Worm (Caenorhabditis elegans) whole organism, L1 larva: ENCODE results near the gene klp-7.

ENCODE experiments used
- C16A3.4 ChIP-seq: fragments of 150-350 bp; optimal IDR thresholded peaks from 2 replicates; lab custom pipeline; 2014; ENCODE audit warnings: missing biosample characterization, missing genetic modification characterization
- Y116A8C.19 ChIP-seq: sonication (generic microtip); optimal IDR thresholded peaks from 2 replicates; lab custom pipeline; 2016; ENCODE audit warnings: missing compliant biosample characterization, missing genetic modification characterization, borderline replicate concordance
- aha-1 ChIP-seq: fragments of 150-350 bp; optimal IDR thresholded peaks from 2 replicates; lab custom pipeline; 2014; ENCODE audit warnings: missing biosample characterization, missing genetic modification characterization
- alr-1 ChIP-seq: fragments of 200-800 bp; sonication (Bioruptor generic); optimal IDR thresholded peaks from 2 replicates; lab custom pipeline; 2018; ENCODE audit warnings: borderline replicate concordance, mild to moderate bottlenecking, missing genetic modification characterization, missing compliant biosample characterization
- aly-2 ChIP-seq: fragments of 150-350 bp; optimal IDR thresholded peaks from 2 replicates; lab custom pipeline; 2014; ENCODE audit warnings: missing biosample characterization, missing genetic modification characterization
- ama-1 ChIP-seq: fragments of 150-350 bp; optimal IDR thresholded peaks from 2 replicates; lab custom pipeline; 2014
- blmp-1 ChIP-seq: fragments of 150-350 bp; optimal IDR thresholded peaks from 2 replicates; lab custom pipeline; 2014; ENCODE audit warnings: missing biosample characterization, missing genetic modification characterization
- ceh-88 ChIP-seq: fragments of 200-800 bp; sonication (Bioruptor generic); IDR thresholded peaks from 2 replicates; pipeline ENCODE4 v1.3.6; 2022; ENCODE audit warnings: missing genetic modification characterization, missing compliant biosample characterization
- ceh-90 ChIP-seq: sonication (generic microtip); optimal IDR thresholded peaks from 2 replicates; lab custom pipeline; 2016; ENCODE audit warnings: missing genetic modification characterization, missing compliant biosample characterization
- dpl-1 ChIP-seq, 3 experiments: fragments of 150-350 bp in 2 of 3; sonication (generic microtip) in 1 of 3; optimal IDR thresholded peaks; 2 replicates each; lab custom pipeline; 2014 to 2017; ENCODE audit warnings: missing biosample characterization in 3 of 3, missing genetic modification characterization in 3 of 3, missing genetic modification reagents in 3 of 3
- dsc-1 ChIP-seq: sonication (generic microtip); optimal IDR thresholded peaks from 2 replicates; lab custom pipeline; 2016; ENCODE audit warnings: mild to moderate bottlenecking, missing genetic modification characterization, missing compliant biosample characterization
- efl-1 ChIP-seq, 4 experiments: fragments of 150-350 bp; optimal IDR thresholded peaks in 3 of 4; peaks in 1 of 4; 1 replicate in 1 of 4; 2 replicates in 3 of 4; lab custom pipeline; 2014; ENCODE audit warnings: missing biosample characterization in 2 of 4, missing genetic modification characterization in 2 of 4, missing genetic modification reagents in 2 of 4
- efl-3 ChIP-seq: fragments of 200-800 bp; sonication (Bioruptor generic); optimal IDR thresholded peaks from 2 replicates; lab custom pipeline; 2018; ENCODE audit warnings: mild to moderate bottlenecking, missing genetic modification characterization, missing compliant biosample characterization
- egl-13 ChIP-seq: sonication (generic microtip); optimal IDR thresholded peaks from 2 replicates; lab custom pipeline; 2016; ENCODE audit warnings: missing genotype, missing genetic modification reagents, missing genetic modification characterization, missing compliant biosample characterization
- egl-27 ChIP-seq, 2 experiments: fragments of 150-350 bp in 1 of 2; sonication (generic microtip); optimal IDR thresholded peaks; 3 replicates each; lab custom pipeline; 2017 to 2018; ENCODE audit warnings: missing biosample characterization in 2 of 2, missing genetic modification characterization in 2 of 2, missing genetic modification reagents in 2 of 2
- elt-2 ChIP-seq: sonication (generic microtip); optimal IDR thresholded peaks from 2 replicates; lab custom pipeline; 2016; ENCODE audit warnings: missing genetic modification characterization, mild to moderate bottlenecking, inconsistent platforms, missing compliant biosample characterization, missing genetic modification reagents
- fkh-10 ChIP-seq: sonication (generic microtip); optimal IDR thresholded peaks from 2 replicates; lab custom pipeline; 2017; ENCODE audit warnings: missing biosample characterization, missing genetic modification reagents, missing genetic modification characterization
- fkh-4 ChIP-seq: sonication (generic microtip); optimal IDR thresholded peaks from 2 replicates; lab custom pipeline; 2016; ENCODE audit warnings: missing compliant biosample characterization, missing genetic modification characterization, borderline replicate concordance
- hlh-4 ChIP-seq: sonication (generic microtip); optimal IDR thresholded peaks from 2 replicates; lab custom pipeline; 2016; ENCODE audit warnings: mild to moderate bottlenecking, missing genetic modification characterization, missing compliant biosample characterization
- irx-1 ChIP-seq: sonication (generic microtip); optimal IDR thresholded peaks from 2 replicates; lab custom pipeline; 2016; ENCODE audit warnings: missing genetic modification characterization, missing compliant biosample characterization
- isw-1 ChIP-seq: fragments of 200-800 bp; sonication (Bioruptor generic); IDR thresholded peaks from 2 replicates; pipeline ENCODE4 v1.3.6; 2022; ENCODE audit warnings: missing genetic modification characterization, missing compliant biosample characterization
- jun-1 ChIP-seq: fragments of 150-350 bp; optimal IDR thresholded peaks from 2 replicates; lab custom pipeline; 2014; ENCODE audit warnings: missing biosample characterization, missing genetic modification reagents, missing genetic modification characterization
- lin-15B ChIP-seq: fragments of 150-350 bp; sonication (generic microtip); optimal IDR thresholded peaks from 3 replicates; lab custom pipeline; 2014; ENCODE audit warnings: missing biosample characterization, missing genetic modification characterization
- lin-35 ChIP-seq, 2 experiments: fragments of 150-350 bp; optimal IDR thresholded peaks; 2 replicates each; lab custom pipeline; 2014; ENCODE audit warnings: missing biosample characterization in 2 of 2, missing genetic modification characterization in 2 of 2, missing genetic modification reagents in 2 of 2
- lin-39 ChIP-seq: fragments of 150-350 bp; optimal IDR thresholded peaks from 2 replicates; lab custom pipeline; 2014; ENCODE audit warnings: missing biosample characterization, missing genetic modification reagents, missing genetic modification characterization
- lsy-2 ChIP-seq, 2 experiments: fragments of 150-350 bp; optimal IDR thresholded peaks; 2 replicates each; lab custom pipeline; 2014; ENCODE audit warnings: missing biosample characterization in 2 of 2, missing genetic modification characterization in 2 of 2
- mdl-1 ChIP-seq, 2 experiments: fragments of 150-350 bp; optimal IDR thresholded peaks; 2 replicates each; lab custom pipeline; 2014 to 2017; ENCODE audit warnings: missing biosample characterization in 2 of 2, missing genetic modification characterization in 2 of 2, inconsistent platforms in 1 of 2
- nhr-19 ChIP-seq: fragments of 200-800 bp; sonication (Bioruptor generic); conservative IDR thresholded peaks from 2 replicates; pipeline ENCODE4 v1.3.6; 2022; ENCODE audit warnings: missing genetic modification characterization, missing compliant biosample characterization
- nhr-20 ChIP-seq: sonication (generic microtip); optimal IDR thresholded peaks from 2 replicates; lab custom pipeline; 2016; ENCODE audit warnings: mild to moderate bottlenecking, missing genetic modification characterization, missing compliant biosample characterization
- nhr-28 ChIP-seq: fragments of 150-350 bp; optimal IDR thresholded peaks from 2 replicates; lab custom pipeline; 2014; ENCODE audit warnings: missing biosample characterization, missing genetic modification characterization
- nhr-47 ChIP-seq: sonication (generic microtip); optimal IDR thresholded peaks from 2 replicates; lab custom pipeline; 2016; ENCODE audit warnings: mild to moderate bottlenecking, missing genetic modification characterization, moderate library complexity, missing compliant biosample characterization
- nhr-76 ChIP-seq: sonication (generic microtip); optimal IDR thresholded peaks from 2 replicates; lab custom pipeline; 2017; ENCODE audit warnings: missing biosample characterization, missing genetic modification characterization
- nhr-85 ChIP-seq: sonication (generic microtip); peaks from one replicate; lab custom pipeline; 2016; ENCODE audit warnings: missing genetic modification characterization, inconsistent platforms, missing compliant biosample characterization
- nhr-90 ChIP-seq: sonication (generic microtip); optimal IDR thresholded peaks from 2 replicates; lab custom pipeline; 2016; ENCODE audit warnings: mild to moderate bottlenecking, missing genetic modification characterization, missing compliant biosample characterization; ENCODE audit not compliant: poor library complexity
- pag-3 ChIP-seq: sonication (generic microtip); optimal IDR thresholded peaks from 2 replicates; lab custom pipeline; 2017; ENCODE audit warnings: missing genetic modification characterization, mild to moderate bottlenecking, missing compliant biosample characterization, antibody characterized with exemption, borderline replicate concordance; ENCODE audit not compliant: insufficient read depth
- rnt-1 ChIP-seq: sonication (generic microtip); optimal IDR thresholded peaks from 2 replicates; lab custom pipeline; 2016; ENCODE audit warnings: mild to moderate bottlenecking, missing genetic modification characterization, moderate library complexity, missing compliant biosample characterization
- skn-1 ChIP-seq: fragments of 150-350 bp; optimal IDR thresholded peaks from 2 replicates; lab custom pipeline; 2014; ENCODE audit warnings: missing biosample characterization, missing genetic modification characterization
- sptf-1 ChIP-seq: fragments of 150-350 bp; optimal IDR thresholded peaks from 2 replicates; lab custom pipeline; 2014; ENCODE audit warnings: missing biosample characterization, missing genetic modification characterization
- sup-37 ChIP-seq: fragments of 200-800 bp; sonication (Bioruptor generic); optimal IDR thresholded peaks from 2 replicates; lab custom pipeline; 2018; ENCODE audit warnings: mild to moderate bottlenecking, missing genetic modification characterization, missing compliant biosample characterization
- swsn-7 ChIP-seq: sonication (generic microtip); optimal IDR thresholded peaks from 2 replicates; lab custom pipeline; 2016; ENCODE audit warnings: missing genetic modification characterization, missing compliant biosample characterization
- tbx-2 ChIP-seq: sonication (generic microtip); optimal IDR thresholded peaks from 2 replicates; lab custom pipeline; 2016; ENCODE audit warnings: missing genetic modification characterization, missing compliant biosample characterization
- tlp-1 ChIP-seq: fragments of 150-350 bp; optimal IDR thresholded peaks from 2 replicates; lab custom pipeline; 2014; ENCODE audit warnings: missing biosample characterization, missing genetic modification characterization
- unc-130 ChIP-seq: fragments of 150-350 bp; optimal IDR thresholded peaks from 2 replicates; lab custom pipeline; 2017; ENCODE audit warnings: missing biosample characterization, missing genetic modification characterization, inconsistent platforms
- unc-98 ChIP-seq: fragments of 200-800 bp; sonication (Bioruptor generic); IDR thresholded peaks from 2 replicates; pipeline ENCODE4 v1.3.6; 2022; ENCODE audit warnings: missing genetic modification characterization, missing compliant biosample characterization
- vab-15 ChIP-seq: sonication (generic microtip); optimal IDR thresholded peaks from 2 replicates; lab custom pipeline; 2017; ENCODE audit warnings: missing genotype, mild to moderate bottlenecking, missing genetic modification characterization, missing compliant biosample characterization
- xbp-1 ChIP-seq: sonication (generic microtip); optimal IDR thresholded peaks from 2 replicates; lab custom pipeline; 2016; ENCODE audit warnings: missing genetic modification characterization, missing compliant biosample characterization
- zag-1 ChIP-seq: fragments of 150-350 bp; optimal IDR thresholded peaks from 2 replicates; lab custom pipeline; 2014; ENCODE audit warnings: missing biosample characterization, missing genetic modification characterization
- ztf-11 ChIP-seq, 2 experiments: sonication (generic microtip); optimal IDR thresholded peaks; 2 replicates each; lab custom pipeline; 2016 to 2017; ENCODE audit warnings: missing genetic modification characterization in 2 of 2, missing biosample characterization in 1 of 2, missing compliant biosample characterization in 1 of 2
- ztf-4 ChIP-seq: fragments of 150-350 bp; optimal IDR thresholded peaks from 2 replicates; lab custom pipeline; 2014; ENCODE audit warnings: missing biosample characterization, missing genetic modification characterization

Gene klp-7

ce11 chrIII:10816045-10816444 is 10.3 kb downstream of the klp-7 start (continued):
- TF ChIP-seq pag-3 (tag; lab: Kevin White, UChicago) (peak; percentile 90), dpl-1 (GFP tag; optimal IDR thresholded peaks at IDR 0.05; lab: Kevin White, UChicago) (peak in 1 of 3 experiments; percentile 8)
- TF ChIP-seq, all 84 proteins: peak for 22

- TF ChIP-seq vab-15: no peak
- TF ChIP-seq sup-37 (GFP tag; lab: Kevin White, UChicago): no peak
- TF ChIP-seq alr-1 (tag; lab: Kevin White, UChicago): no peak
- peak; percentile 21 for TF ChIP-seq swsn-7 (tag; lab: Kevin White, UChicago)
- peak; percentile 52 for TF ChIP-seq nhr-20 (tag; lab: Kevin White, UChicago)
- peak; percentile 17 for TF ChIP-seq tbx-2 (tag; lab: Kevin White, UChicago)
- TF ChIP-seq ama-1: no peak
- no peak for TF ChIP-seq C16A3.4 (tag; lab: Kevin White, UChicago)
- peak; percentile 63 for TF ChIP-seq rnt-1
- TF ChIP-seq mdl-1 (tag; optimal IDR thresholded peaks at IDR 0.05; lab: Kevin White, UChicago): peak in 1 of 2 experiments; percentile 21
- TF ChIP-seq tlp-1 (tag; lab: Kevin White, UChicago): no peak
- no peak for TF ChIP-seq isw-1 (GFP tag; lab: Robert Waterston, UW)
- no peak for TF ChIP-seq ceh-90 (tag; lab: Kevin White, UChicago)
- peak; percentile 23 for TF ChIP-seq nhr-47 (tag; lab: Kevin White, UChicago)
- TF ChIP-seq lsy-2 (tag; optimal IDR thresholded peaks at IDR 0.05; lab: Kevin White, UChicago): peak; percentile 17 to 42
- TF ChIP-seq irx-1 (tag; lab: Kevin White, UChicago): no peak
- no peak for TF ChIP-seq sptf-1
- no peak for TF ChIP-seq zag-1 (tag; lab: Kevin White, UChicago)
- peak; percentile 86 for TF ChIP-seq pag-3 (tag; lab: Kevin White, UChicago)
- no peak for TF ChIP-seq efl-3 (GFP tag; lab: Kevin White, UChicago)
- TF ChIP-seq aha-1 (tag; lab: Kevin White, UChicago): no peak
- TF ChIP-seq fkh-4 (tag; lab: Kevin White, UChicago): peak; percentile 21
- TF ChIP-seq lin-35 (GFP tag; optimal IDR thresholded peaks at IDR 0.05; lab: Kevin White, UChicago): peak in 1 of 2 experiments; percentile 7
- TF ChIP-seq xbp-1 (tag; lab: Kevin White, UChicago): no peak
- TF ChIP-seq unc-130 (tag; lab: Kevin White, UChicago): no peak
- no peak for TF ChIP-seq Y116A8C.19 (tag; lab: Kevin White, UChicago)
- TF ChIP-seq lin-15B (tag; lab: Kevin White, UChicago): no peak
- TF ChIP-seq skn-1 (tag; lab: Kevin White, UChicago): no peak
- no peak for TF ChIP-seq jun-1 (tag; lab: Kevin White, UChicago)
- TF ChIP-seq fkh-10 (GFP tag; lab: Kevin White, UChicago): no peak
- peak; percentile 44 for TF ChIP-seq nhr-19 (GFP tag; lab: Robert Waterston, UW)
- no peak for TF ChIP-seq nhr-90 (tag; lab: Kevin White, UChicago)
- TF ChIP-seq aly-2 (tag; lab: Kevin White, UChicago): no peak
- TF ChIP-seq ztf-11 (tag; optimal IDR thresholded peaks at IDR 0.05; lab: Kevin White, UChicago): peak in 1 of 2 experiments; percentile 3
- peak; percentile 70 for TF ChIP-seq dsc-1
- TF ChIP-seq egl-27 (tag; optimal IDR thresholded peaks at IDR 0.05; lab: Kevin White, UChicago): no peak
- TF ChIP-seq unc-98 (GFP tag; lab: Robert Waterston, UW): 0 out of 2 replicates have a peak, but pooled peaks have one; percentile 37
- peak; percentile 53 for TF ChIP-seq ztf-4 (tag; lab: Kevin White, UChicago)
- TF ChIP-seq lin-39 (tag; lab: Kevin White, UChicago): peak; percentile 6
- TF ChIP-seq nhr-85: no peak
- TF ChIP-seq egl-13 (tag; lab: Kevin White, UChicago): no peak
- no peak for TF ChIP-seq efl-1 (optimal IDR thresholded peaks at IDR 0.05; lab: Kevin White, UChicago)
- TF ChIP-seq efl-1 (GFP tag; optimal IDR thresholded peaks at IDR 0.05 in 1 of 2; lab: Kevin White, UChicago): peak in 1 of 2 experiments; percentile 90
- TF ChIP-seq ceh-88: no peak
- no peak for TF ChIP-seq hlh-4 (tag; lab: Kevin White, UChicago)
- no peak for TF ChIP-seq nhr-76
- no peak for TF ChIP-seq elt-2 (tag; lab: Kevin White, UChicago)
- no peak for TF ChIP-seq nhr-28
- no peak for TF ChIP-seq dpl-1 (GFP tag; optimal IDR thresholded peaks at IDR 0.05; lab: Kevin White, UChicago)
- no peak for TF ChIP-seq blmp-1
Observed at ce11 chrIII:10816800-10817418, 11.2 kb downstream of the klp-7 start, which contains the start of gene sca-1. sca-1 (minus strand) TSS chrIII:10816850.
